Fruit fly (Drosophila melanogaster) whole organism, adult: ENCODE data around the gene CG17321.

ENCODE experiments used
- CG1620 ChIP-seq: fragments of 200-800 bp; sonication (Bioruptor generic); optimal IDR thresholded peaks from 2 replicates; lab custom pipeline; 2016; ENCODE audit warnings: missing biosample characterization, missing genetic modification characterization
- CG33017 ChIP-seq: fragments of 200-800 bp; sonication (Bioruptor generic); optimal IDR thresholded peaks from 2 replicates; lab custom pipeline; 2018; ENCODE audit warnings: missing biosample characterization, mild to moderate bottlenecking, missing genetic modification characterization, moderate library complexity
- CG7045 ChIP-seq: fragments of 200-800 bp; sonication (Bioruptor generic); optimal IDR thresholded peaks from 2 replicates; lab custom pipeline; 2017; ENCODE audit warnings: missing biosample characterization, mild to moderate bottlenecking, missing genetic modification characterization
- CG7101 ChIP-seq: fragments of 200-800 bp; sonication (Bioruptor generic); optimal IDR thresholded peaks from 2 replicates; lab custom pipeline; 2018; ENCODE audit warnings: missing biosample characterization, mild to moderate bottlenecking, missing genetic modification characterization, moderate library complexity
- Crg-1 ChIP-seq: fragments of 200-800 bp; sonication (Bioruptor generic); optimal IDR thresholded peaks from 2 replicates; lab custom pipeline; 2016; ENCODE audit warnings: missing biosample characterization, missing genetic modification characterization
- Hr96 ChIP-seq: fragments of 200-800 bp; sonication (Bioruptor generic); optimal IDR thresholded peaks from 2 replicates; lab custom pipeline; 2016; ENCODE audit warnings: missing biosample characterization, missing genetic modification characterization
- Mnt ChIP-seq: fragments of 200-800 bp; sonication (Bioruptor generic); optimal IDR thresholded peaks from 2 replicates; lab custom pipeline; 2016; ENCODE audit warnings: missing biosample characterization, mild to moderate bottlenecking, missing genetic modification characterization
- bab1 ChIP-seq: fragments of 200-800 bp; sonication (Bioruptor generic); optimal IDR thresholded peaks from 3 replicates; lab custom pipeline; 2019; ENCODE audit warnings: missing biosample characterization, mild to moderate bottlenecking, missing genetic modification characterization, moderate library complexity
- kay ChIP-seq: fragments of 200-800 bp; sonication (Bioruptor generic); peaks from one replicate; lab custom pipeline; 2016; ENCODE audit warnings: missing biosample characterization, missing genetic modification characterization, borderline replicate concordance
- ovo ChIP-seq: fragments of 200-800 bp; sonication (Bioruptor generic); optimal IDR thresholded peaks from 2 replicates; lab custom pipeline; 2016; ENCODE audit warnings: missing biosample characterization, missing genetic modification characterization
- tj ChIP-seq: fragments of 200-800 bp; sonication (Bioruptor generic); optimal IDR thresholded peaks from 3 replicates; lab custom pipeline; 2017; ENCODE audit warnings: missing biosample characterization, mild to moderate bottlenecking, missing genetic modification characterization, moderate library complexity

dm6 chr2L:18812755-18813154, 32.2 kb upstream of the CG17321 start:
- TF ChIP-seq CG33017 (no peak), Mnt (GFP tag; lab: Kevin White, UChicago) (no peak), kay (GFP tag; lab: Kevin White, UChicago) (no peak), tj (no peak), Hr96 (GFP tag; lab: Kevin White, UChicago) (no peak), CG7045 (GFP tag; lab: Kevin White, UChicago) (no peak), CG7101 (tag; lab: Kevin White, UChicago) (no peak), ovo (GFP tag; lab: Kevin White, UChicago) (no peak), bab1 (GFP tag; lab: Kevin White, UChicago) (no peak), Crg-1 (no peak), CG1620 (GFP tag; lab: Kevin White, UChicago) (no peak)
